Fruit fly (Drosophila melanogaster) whole organism, embryonic: ENCODE data around the gene Dmtn.

Experiments used
- Ada2b ChIP-seq: fragments of 200-800 bp; sonication (Bioruptor generic); IDR thresholded peaks from 2 replicates; pipeline ENCODE4 v1.3.6; 2022; ENCODE audit warnings: missing biosample characterization, missing genetic modification characterization
- Blimp-1 ChIP-seq: fragments of 200-800 bp; sonication (Bioruptor generic); optimal IDR thresholded peaks from 3 replicates; lab custom pipeline; 2018; ENCODE audit warnings: missing biosample characterization, missing genetic modification characterization, mild to moderate bottlenecking, moderate library complexity, missing genetic modification reagents
- CG10462 ChIP-seq: fragments of 200-800 bp; sonication (Bioruptor generic); optimal IDR thresholded peaks from 2 replicates; lab custom pipeline; 2016; ENCODE audit warnings: missing biosample characterization, missing genetic modification characterization
- CG11456 ChIP-seq: fragments of 200-800 bp; sonication (Bioruptor generic); IDR thresholded peaks from 3 replicates; pipeline ENCODE4 v1.3.6; 2022; ENCODE audit warnings: missing biosample characterization, missing genetic modification characterization
- CG12219 ChIP-seq: fragments of 200-800 bp; sonication (Bioruptor generic); optimal IDR thresholded peaks from 3 replicates; lab custom pipeline; 2018; ENCODE audit warnings: missing biosample characterization, mild to moderate bottlenecking, missing genetic modification characterization
- CG14050 ChIP-seq: fragments of 200-800 bp; sonication (Bioruptor generic); IDR thresholded peaks from 3 replicates; pipeline ENCODE4 v1.3.6; 2022; ENCODE audit warnings: missing biosample characterization, missing genetic modification characterization
- CG14710 ChIP-seq: fragments of 200-800 bp; sonication (Bioruptor generic); optimal IDR thresholded peaks from 3 replicates; lab custom pipeline; 2019; ENCODE audit warnings: missing biosample characterization, mild to moderate bottlenecking, missing genetic modification characterization, moderate library complexity
- CG14965 ChIP-seq: fragments of 200-800 bp; sonication (Bioruptor generic); optimal IDR thresholded peaks from 2 replicates; lab custom pipeline; 2016; ENCODE audit warnings: missing biosample characterization, missing genetic modification characterization, borderline replicate concordance
- CG1603 ChIP-seq: fragments of 200-800 bp; sonication (Bioruptor generic); optimal IDR thresholded peaks from 2 replicates; lab custom pipeline; 2019; ENCODE audit warnings: missing biosample characterization, mild to moderate bottlenecking, missing genetic modification characterization, moderate library complexity
- CG17361 ChIP-seq: fragments of 200-800 bp; sonication (Bioruptor generic); IDR thresholded peaks from 3 replicates; pipeline ENCODE4 v1.3.6; 2022; ENCODE audit warnings: missing biosample characterization, missing genetic modification characterization
- CG17802 ChIP-seq: fragments of 200-800 bp; sonication (Bioruptor generic); optimal IDR thresholded peaks from 2 replicates; lab custom pipeline; 2018; ENCODE audit warnings: missing biosample characterization, mild to moderate bottlenecking, missing genetic modification characterization, moderate library complexity
- CG17829 ChIP-seq: fragments of 200-800 bp; optimal IDR thresholded peaks from 2 replicates; lab custom pipeline; 2019; ENCODE audit warnings: missing biosample characterization, mild to moderate bottlenecking, missing genetic modification characterization, moderate library complexity
- CG1832 ChIP-seq: fragments of 200-800 bp; sonication (Bioruptor generic); optimal IDR thresholded peaks from 2 replicates; lab custom pipeline; 2017; ENCODE audit warnings: missing biosample characterization, mild to moderate bottlenecking, missing genetic modification characterization, inconsistent platforms
- CG2116 ChIP-seq: fragments of 200-800 bp; sonication (Bioruptor generic); optimal IDR thresholded peaks from 3 replicates; lab custom pipeline; 2018; ENCODE audit warnings: missing biosample characterization, mild to moderate bottlenecking, missing genetic modification characterization
- CG2129 ChIP-seq: fragments of 200-800 bp; sonication (Bioruptor generic); IDR thresholded peaks from 2 replicates; pipeline ENCODE4 v1.3.6; 2022; ENCODE audit warnings: missing biosample characterization, missing genetic modification characterization; ENCODE audit not compliant: partially characterized antibody
- CG2202 ChIP-seq: fragments of 200-800 bp; sonication (Bioruptor generic); optimal IDR thresholded peaks from 2 replicates; lab custom pipeline; 2018; ENCODE audit warnings: missing biosample characterization, mild to moderate bottlenecking, missing genetic modification characterization
- CG3065 ChIP-seq: fragments of 200-800 bp; sonication (Bioruptor generic); optimal IDR thresholded peaks from 2 replicates; lab custom pipeline; 2016; ENCODE audit warnings: missing biosample characterization, missing genetic modification characterization
- CG34376 ChIP-seq: fragments of 200-800 bp; sonication (Bioruptor generic); optimal IDR thresholded peaks from 2 replicates; lab custom pipeline; 2018; ENCODE audit warnings: missing biosample characterization, mild to moderate bottlenecking, missing genetic modification characterization
- CG6683 ChIP-seq: fragments of 200-800 bp; sonication (Bioruptor generic); optimal IDR thresholded peaks from 2 replicates; lab custom pipeline; 2017; ENCODE audit warnings: missing biosample characterization, mild to moderate bottlenecking, missing genetic modification characterization, missing genetic modification reagents
- CG6689 ChIP-seq: fragments of 200-800 bp; sonication (Bioruptor generic); IDR thresholded peaks from 2 replicates; pipeline ENCODE4 v1.3.6; 2022; ENCODE audit warnings: missing biosample characterization, missing genetic modification characterization
- Camta ChIP-seq: fragments of 200-800 bp; sonication (Bioruptor generic); optimal IDR thresholded peaks from 2 replicates; lab custom pipeline; 2016; ENCODE audit warnings: missing biosample characterization, missing genetic modification characterization
- Dip2 ChIP-seq: fragments of 200-800 bp; sonication (Bioruptor generic); IDR thresholded peaks from 2 replicates; pipeline ENCODE4 v1.3.6; 2022; ENCODE audit warnings: missing biosample characterization, missing genetic modification characterization
- Dp ChIP-seq: fragments of 200-800 bp; sonication (Bioruptor generic); optimal IDR thresholded peaks from 2 replicates; lab custom pipeline; 2018; ENCODE audit warnings: missing biosample characterization, mild to moderate bottlenecking, missing genetic modification characterization, moderate library complexity
- E2f1 ChIP-seq: fragments of 200-800 bp; sonication (Bioruptor generic); IDR thresholded peaks from 2 replicates; pipeline ENCODE4 v1.3.6; 2022; ENCODE audit warnings: missing biosample characterization, missing genetic modification characterization
- Fer2 ChIP-seq: fragments of 200-800 bp; sonication (Bioruptor generic); optimal IDR thresholded peaks from 2 replicates; lab custom pipeline; 2018; ENCODE audit warnings: missing biosample characterization, mild to moderate bottlenecking, missing genetic modification characterization, moderate library complexity
- H15 ChIP-seq: fragments of 200-800 bp; sonication (Bioruptor generic); IDR thresholded peaks from 3 replicates; pipeline ENCODE4 v1.3.6; 2022; ENCODE audit warnings: missing biosample characterization, missing genetic modification characterization
- H2.0 ChIP-seq: fragments of 200-800 bp; sonication (Bioruptor generic); IDR thresholded peaks from 2 replicates; pipeline ENCODE4 v1.3.6; 2022; ENCODE audit warnings: missing biosample characterization, missing genetic modification characterization
- Hmx ChIP-seq: fragments of 200-800 bp; sonication (Bioruptor generic); optimal IDR thresholded peaks from 2 replicates; lab custom pipeline; 2016; ENCODE audit warnings: missing biosample characterization, missing genetic modification characterization
- MTF-1 ChIP-seq: fragments of 200-800 bp; sonication (Bioruptor generic); optimal IDR thresholded peaks from 2 replicates; lab custom pipeline; 2018; ENCODE audit warnings: missing biosample characterization, mild to moderate bottlenecking, missing genetic modification characterization, borderline replicate concordance
- Mrtf ChIP-seq: fragments of 200-800 bp; sonication (Bioruptor generic); IDR thresholded peaks from 3 replicates; pipeline ENCODE4 v1.3.6; 2022; ENCODE audit warnings: missing biosample characterization, missing genetic modification characterization
- NC2α ChIP-seq: fragments of 200-800 bp; sonication (Bioruptor generic); optimal IDR thresholded peaks from 2 replicates; lab custom pipeline; 2016; ENCODE audit warnings: missing biosample characterization, missing genetic modification characterization
- Nf-YA ChIP-seq: fragments of 200-800 bp; sonication (Bioruptor generic); IDR thresholded peaks from 2 replicates; pipeline ENCODE4 v1.3.6; 2022; ENCODE audit warnings: missing biosample characterization, missing genetic modification characterization
- Opbp ChIP-seq: fragments of 200-800 bp; sonication (Bioruptor generic); IDR thresholded peaks from 3 replicates; pipeline ENCODE4 v1.3.6; 2022; ENCODE audit warnings: missing biosample characterization, missing genetic modification characterization; ENCODE audit not compliant: partially characterized antibody
- Ravus ChIP-seq: fragments of 200-800 bp; sonication (Bioruptor generic); IDR thresholded peaks from 2 replicates; pipeline ENCODE4 v1.3.6; 2022; ENCODE audit warnings: missing biosample characterization, missing genetic modification characterization
- Sox100B ChIP-seq: fragments of 200-800 bp; sonication (Bioruptor generic); optimal IDR thresholded peaks from 3 replicates; lab custom pipeline; 2018; ENCODE audit warnings: missing biosample characterization, mild to moderate bottlenecking, missing genetic modification characterization
- al ChIP-seq: fragments of 200-800 bp; sonication (Bioruptor generic); IDR thresholded peaks from 2 replicates; pipeline ENCODE4 v1.3.6; 2022; ENCODE audit warnings: missing biosample characterization, missing genetic modification characterization
- chif ChIP-seq, 2 experiments: fragments of 200-800 bp; sonication (Bioruptor generic); optimal IDR thresholded peaks; 3 replicates each; lab custom pipeline; 2016; ENCODE audit warnings: missing biosample characterization in 2 of 2, missing genetic modification characterization in 2 of 2
- chn ChIP-seq: fragments of 200-800 bp; sonication (Bioruptor generic); optimal IDR thresholded peaks from 2 replicates; lab custom pipeline; 2016; ENCODE audit warnings: missing biosample characterization, missing genetic modification characterization
- dysf ChIP-seq: fragments of 200-800 bp; sonication (Bioruptor generic); IDR thresholded peaks from 3 replicates; pipeline ENCODE4 v1.3.6; 2022; ENCODE audit warnings: missing biosample characterization, missing genetic modification characterization
- gce ChIP-seq: fragments of 200-800 bp; sonication (Bioruptor generic); IDR thresholded peaks from 3 replicates; pipeline ENCODE4 v1.3.6; 2022; ENCODE audit warnings: missing biosample characterization, missing genetic modification characterization
- ind ChIP-seq: fragments of 200-800 bp; sonication (Bioruptor generic); optimal IDR thresholded peaks from 3 replicates; lab custom pipeline; 2016; ENCODE audit warnings: missing biosample characterization, missing genetic modification characterization
- jing ChIP-seq: fragments of 200-800 bp; sonication (Bioruptor generic); optimal IDR thresholded peaks from 2 replicates; lab custom pipeline; 2018; ENCODE audit warnings: missing biosample characterization, mild to moderate bottlenecking, missing genetic modification characterization
- jumu ChIP-seq: fragments of 200-800 bp; sonication (Bioruptor generic); optimal IDR thresholded peaks from 3 replicates; lab custom pipeline; 2016; ENCODE audit warnings: missing biosample characterization, missing genetic modification characterization
- ken ChIP-seq: fragments of 200-800 bp; sonication (Bioruptor generic); IDR thresholded peaks from 3 replicates; pipeline ENCODE4 v1.3.6; 2022; ENCODE audit warnings: missing biosample characterization, missing genetic modification characterization
- nom ChIP-seq: fragments of 200-800 bp; sonication (Bioruptor generic); optimal IDR thresholded peaks from 2 replicates; lab custom pipeline; 2017; ENCODE audit warnings: missing biosample characterization, missing genetic modification characterization, mild to moderate bottlenecking, moderate library complexity, missing genetic modification reagents
- pan ChIP-seq, 4 experiments: fragments of >200 bp in 3 of 4; fragments of 200-800 bp in 1 of 4; sonication (Bioruptor generic) in 1 of 4; optimal IDR thresholded peaks in 3 of 4; IDR thresholded peaks in 1 of 4; 2 replicates each; pipeline versions ENCODE4 v1.3.6 to Lab custom; 2017 to 2022; ENCODE audit warnings: missing biosample characterization in 2 of 4, missing genetic modification characterization in 2 of 4, mixed read lengths in 1 of 4
- peb ChIP-seq: fragments of 200-800 bp; sonication (Bioruptor generic); IDR thresholded peaks from 2 replicates; pipeline ENCODE4 v1.3.6; 2022; ENCODE audit warnings: missing biosample characterization, missing genetic modification characterization
- ro ChIP-seq: fragments of 200-800 bp; sonication (Bioruptor generic); IDR thresholded peaks from 2 replicates; pipeline ENCODE4 v1.3.6; 2022; ENCODE audit warnings: missing biosample characterization, missing genetic modification characterization
- sisA ChIP-seq: fragments of 200-800 bp; sonication (Bioruptor generic); IDR thresholded peaks from 2 replicates; pipeline ENCODE4 v1.3.6; 2022; ENCODE audit warnings: missing biosample characterization, missing genetic modification characterization
- tap ChIP-seq: fragments of 200-800 bp; optimal IDR thresholded peaks from 3 replicates; lab custom pipeline; 2019; ENCODE audit warnings: missing biosample characterization, mild to moderate bottlenecking, missing genetic modification characterization, moderate library complexity
- trem ChIP-seq: fragments of 200-800 bp; optimal IDR thresholded peaks from 3 replicates; lab custom pipeline; 2019; ENCODE audit warnings: missing biosample characterization, mild to moderate bottlenecking, missing genetic modification characterization, moderate library complexity
- usp ChIP-seq: fragments of >200 bp; optimal IDR thresholded peaks from 2 replicates; lab custom pipeline; 2017; ENCODE audit warnings: missing biosample characterization, missing genetic modification characterization

Dmtn gene

dm6 chr3R:6345814-6346213 is 59.9 kb downstream of the Dmtn start, which contains the start of the genes SmD2 and CG18048 (continued):
- TF ChIP-seq Blimp-1 (GFP tag; lab: Kevin White, UChicago) = peak; percentile 4
- no peak for TF ChIP-seq tap (tag; lab: Kevin White, UChicago)
- no peak for TF ChIP-seq peb (GFP tag; lab: Robert Waterston, UW)
- TF ChIP-seq CG3065 (GFP tag; lab: Kevin White, UChicago) = no peak
- no peak for TF ChIP-seq Mrtf (GFP tag; lab: Robert Waterston, UW)
- TF ChIP-seq nom (GFP tag; lab: Kevin White, UChicago) = no peak
- TF ChIP-seq dysf (GFP tag; lab: Robert Waterston, UW) = no peak
- TF ChIP-seq Hmx (GFP tag; lab: Kevin White, UChicago) = no peak
- TF ChIP-seq CG14710 = peak; percentile 78
- peak; percentile 13 for TF ChIP-seq CG1603 (tag; lab: Kevin White, UChicago)
- no peak for TF ChIP-seq sisA (GFP tag; lab: Robert Waterston, UW)
- no peak for TF ChIP-seq ro (GFP tag; lab: Robert Waterston, UW)
- TF ChIP-seq ken (GFP tag; lab: Robert Waterston, UW) = no peak
- no peak for TF ChIP-seq CG1832 (GFP tag; lab: Kevin White, UChicago)
- no peak for TF ChIP-seq jumu
- no peak for TF ChIP-seq CG14050 (GFP tag; lab: Robert Waterston, UW)
- no peak for TF ChIP-seq Camta (GFP tag; lab: Kevin White, UChicago)
- no peak for TF ChIP-seq CG6689
- TF ChIP-seq CG12219 (GFP tag; lab: Kevin White, UChicago) = no peak
- TF ChIP-seq chif (GFP tag; optimal IDR thresholded peaks at IDR 0.05; lab: Kevin White, UChicago) = no peak
- TF ChIP-seq Nf-YA (GFP tag; lab: Robert Waterston, UW) = no peak
- no peak for TF ChIP-seq usp (GFP tag; lab: Kevin White, UChicago)
- TF ChIP-seq Dp (GFP tag; lab: Kevin White, UChicago) = peak; percentile 56
- TF ChIP-seq Dip2 = no peak
- TF ChIP-seq NC2α (GFP tag; lab: Kevin White, UChicago) = no peak
- TF ChIP-seq pan (optimal IDR thresholded peaks at IDR 0.05; lab: Kevin White, UChicago) = no peak
- no peak for TF ChIP-seq pan (GFP tag; optimal IDR thresholded peaks at IDR 0.05 in 1 of 2, IDR thresholded peaks at IDR 0.05 in 1 of 2)
- TF ChIP-seq H15 (GFP tag; lab: Robert Waterston, UW) = no peak
- peak; percentile 65; the same call in 1 of the 3 replicates for TF ChIP-seq Opbp
- TF ChIP-seq CG14965 (GFP tag; lab: Kevin White, UChicago) = no peak
- no peak for TF ChIP-seq ind
- TF ChIP-seq MTF-1 (GFP tag; lab: Kevin White, UChicago) = no peak
- peak; percentile 57; the same call in 1 of the 3 replicates for TF ChIP-seq CG17361
- TF ChIP-seq CG34376 (GFP tag; lab: Kevin White, UChicago) = no peak
- no peak for TF ChIP-seq CG17802 (tag; lab: Kevin White, UChicago)
- peak; percentile 54 for TF ChIP-seq CG2129 (GFP tag; lab: Robert Waterston, UW)
- TF ChIP-seq CG2116 (GFP tag; lab: Kevin White, UChicago) = peak; percentile 59
- no peak for TF ChIP-seq CG2202
- TF ChIP-seq gce (GFP tag; lab: Robert Waterston, UW) = no peak
- no peak for TF ChIP-seq E2f1 (GFP tag; lab: Robert Waterston, UW)
- TF ChIP-seq Fer2 (tag; lab: Kevin White, UChicago) = no peak
- TF ChIP-seq CG10462 (GFP tag; lab: Kevin White, UChicago) = no peak
- TF ChIP-seq al (GFP tag; lab: Robert Waterston, UW) = no peak
- peak; percentile 85 for TF ChIP-seq trem
- TF ChIP-seq CG11456 (GFP tag; lab: Robert Waterston, UW) = no peak
- no peak for TF ChIP-seq jing (GFP tag; lab: Kevin White, UChicago)
- TF ChIP-seq H2.0 (GFP tag; lab: Robert Waterston, UW) = no peak
- no peak for TF ChIP-seq Ravus (GFP tag; lab: Robert Waterston, UW)
- no peak for TF ChIP-seq chn (GFP tag; lab: Kevin White, UChicago)
- TF ChIP-seq CG17829 (tag; lab: Kevin White, UChicago) = peak; percentile 45
- TF ChIP-seq CG6683 (GFP tag; lab: Kevin White, UChicago) = no peak
- no peak for TF ChIP-seq Sox100B (GFP tag; lab: Kevin White, UChicago)
- TF ChIP-seq Ada2b (GFP tag; lab: Robert Waterston, UW) = no peak
